Fruit fly (Drosophila melanogaster) whole organism, embryonic: ENCODE results near the gene CG6153.

Experiments used
- Atf-2 ChIP-seq: fragments of 200-800 bp; sonication (Bioruptor generic); optimal IDR thresholded peaks from 2 replicates; lab custom pipeline; 2016; ENCODE audit warnings: missing biosample characterization, missing genetic modification characterization
- BEAF-32 ChIP-seq: fragments of 200-800 bp; sonication (Bioruptor generic); optimal IDR thresholded peaks from 3 replicates; lab custom pipeline; 2017; ENCODE audit warnings: missing biosample characterization, missing genetic modification characterization, mild to moderate bottlenecking, moderate library complexity, missing genetic modification reagents
- Bgb ChIP-seq: fragments of 200-800 bp; sonication (Bioruptor generic); IDR thresholded peaks from 2 replicates; pipeline ENCODE4 v1.3.6; 2022; ENCODE audit warnings: missing biosample characterization, missing genetic modification characterization; ENCODE audit not compliant: partially characterized antibody
- CG10959 ChIP-seq: fragments of 200-800 bp; sonication (Bioruptor generic); IDR thresholded peaks from 2 replicates; pipeline ENCODE4 v1.3.6; 2022; ENCODE audit warnings: missing biosample characterization, missing genetic modification characterization
- CG12391 ChIP-seq: fragments of 200-800 bp; sonication (Bioruptor generic); optimal IDR thresholded peaks from 3 replicates; lab custom pipeline; 2018; ENCODE audit warnings: missing biosample characterization, mild to moderate bottlenecking, missing genetic modification characterization, moderate library complexity
- CG12659 ChIP-seq: fragments of 200-800 bp; sonication (Bioruptor generic); optimal IDR thresholded peaks from 3 replicates; lab custom pipeline; 2017; ENCODE audit warnings: mild to moderate bottlenecking, missing biosample characterization, missing genetic modification reagents, missing genetic modification characterization
- CG13287 ChIP-seq: fragments of 200-800 bp; sonication (Bioruptor generic); IDR thresholded peaks from 2 replicates; pipeline ENCODE4 v1.3.6; 2022; ENCODE audit warnings: missing biosample characterization, missing genetic modification characterization; ENCODE audit not compliant: partially characterized antibody
- CG14710 ChIP-seq: fragments of 200-800 bp; sonication (Bioruptor generic); optimal IDR thresholded peaks from 3 replicates; lab custom pipeline; 2019; ENCODE audit warnings: missing biosample characterization, mild to moderate bottlenecking, missing genetic modification characterization, moderate library complexity
- CG14860 ChIP-seq: fragments of 200-800 bp; sonication (Bioruptor generic); IDR thresholded peaks from 3 replicates; pipeline ENCODE4 v1.3.6; 2022; ENCODE audit warnings: missing biosample characterization, missing genetic modification characterization; ENCODE audit not compliant: partially characterized antibody
- CG15011 ChIP-seq: fragments of 200-800 bp; sonication (Bioruptor generic); optimal IDR thresholded peaks from 3 replicates; lab custom pipeline; 2018; ENCODE audit warnings: missing biosample characterization, mild to moderate bottlenecking, missing genetic modification characterization
- CG18764 ChIP-seq: fragments of 200-800 bp; sonication (Bioruptor generic); optimal IDR thresholded peaks from 3 replicates; lab custom pipeline; 2016; ENCODE audit warnings: missing biosample characterization, missing genetic modification characterization
- CG2129 ChIP-seq: fragments of 200-800 bp; sonication (Bioruptor generic); IDR thresholded peaks from 2 replicates; pipeline ENCODE4 v1.3.6; 2022; ENCODE audit warnings: missing biosample characterization, missing genetic modification characterization; ENCODE audit not compliant: partially characterized antibody
- CG30431 ChIP-seq: fragments of 200-800 bp; sonication (Bioruptor generic); optimal IDR thresholded peaks from 2 replicates; lab custom pipeline; 2017; ENCODE audit warnings: missing biosample characterization, missing genetic modification characterization
- CG31388 ChIP-seq: fragments of 200-800 bp; sonication (Bioruptor generic); optimal IDR thresholded peaks from 2 replicates; lab custom pipeline; 2016; ENCODE audit warnings: missing biosample characterization, missing genetic modification characterization
- CG33213 ChIP-seq: fragments of 200-800 bp; sonication (Bioruptor generic); optimal IDR thresholded peaks from 3 replicates; lab custom pipeline; 2016; ENCODE audit warnings: missing biosample characterization, missing genetic modification characterization
- CG34224 ChIP-seq: fragments of 200-800 bp; sonication (Bioruptor generic); IDR thresholded peaks from 3 replicates; pipeline ENCODE4 v1.3.6; 2022; ENCODE audit warnings: missing biosample characterization, missing genetic modification characterization; ENCODE audit not compliant: partially characterized antibody
- CG7839 ChIP-seq: fragments of 200-800 bp; sonication (Bioruptor generic); optimal IDR thresholded peaks from 3 replicates; lab custom pipeline; 2018; ENCODE audit warnings: missing biosample characterization, mild to moderate bottlenecking, missing genetic modification characterization, moderate library complexity
- CG7987 ChIP-seq: fragments of 200-800 bp; sonication (Bioruptor generic); optimal IDR thresholded peaks from 2 replicates; lab custom pipeline; 2018; ENCODE audit warnings: missing biosample characterization, mild to moderate bottlenecking, missing genetic modification characterization, moderate library complexity
- Chrac-16 ChIP-seq: fragments of 200-800 bp; sonication (Bioruptor generic); optimal IDR thresholded peaks from 3 replicates; lab custom pipeline; 2016; ENCODE audit warnings: missing biosample characterization, missing genetic modification characterization
- CrebB ChIP-seq: fragments of 200-800 bp; sonication (Bioruptor generic); optimal IDR thresholded peaks from 3 replicates; lab custom pipeline; 2018; ENCODE audit warnings: missing biosample characterization, mild to moderate bottlenecking, missing genetic modification characterization
- Dfd ChIP-seq, 2 experiments: fragments of >200 bp; optimal IDR thresholded peaks; 2 replicates each; lab custom pipeline; 2017; ENCODE audit warnings: missing biosample characterization in 2 of 2, missing genetic modification characterization in 2 of 2
- Dll ChIP-seq: fragments of 200-800 bp; sonication (Bioruptor generic); IDR thresholded peaks from 4 replicates; pipeline ENCODE4 v1.3.6; 2022; ENCODE audit warnings: missing biosample characterization, missing genetic modification characterization; ENCODE audit not compliant: partially characterized antibody
- E2f2 ChIP-seq: fragments of 200-800 bp; sonication (Bioruptor generic); IDR thresholded peaks from 2 replicates; pipeline ENCODE4 v1.3.6; 2022; ENCODE audit warnings: missing biosample characterization, missing genetic modification characterization
- Lhr ChIP-seq: fragments of 200-800 bp; sonication (Bioruptor generic); optimal IDR thresholded peaks from 3 replicates; lab custom pipeline; 2017; ENCODE audit warnings: mild to moderate bottlenecking, missing biosample characterization, missing genetic modification reagents, missing genetic modification characterization
- Med ChIP-seq: fragments of 200-800 bp; sonication (Bioruptor generic); peaks from one replicate; lab custom pipeline; 2016; ENCODE audit warnings: missing biosample characterization, missing genetic modification characterization, mild to moderate bottlenecking, inconsistent platforms, moderate library complexity
- Neu2 ChIP-seq: fragments of 200-800 bp; sonication (Bioruptor generic); optimal IDR thresholded peaks from 3 replicates; lab custom pipeline; 2016; ENCODE audit warnings: missing biosample characterization, missing genetic modification characterization, borderline replicate concordance
- Rfx ChIP-seq: fragments of 200-800 bp; sonication (Bioruptor generic); IDR thresholded peaks from 2 replicates; pipeline ENCODE4 v1.3.6; 2022; ENCODE audit warnings: missing biosample characterization, missing genetic modification characterization
- Sin3A ChIP-seq: fragments of >200 bp; optimal IDR thresholded peaks from 2 replicates; lab custom pipeline; 2018
- Xrp1 ChIP-seq: fragments of 200-800 bp; sonication (Bioruptor generic); IDR thresholded peaks from 2 replicates; pipeline ENCODE4 v1.3.6; 2022; ENCODE audit warnings: missing biosample characterization, missing genetic modification characterization
- amos ChIP-seq: fragments of 200-800 bp; sonication (Bioruptor generic); IDR thresholded peaks from 2 replicates; pipeline ENCODE4 v1.3.6; 2022; ENCODE audit warnings: missing biosample characterization, missing genetic modification characterization; ENCODE audit not compliant: partially characterized antibody
- bab2 ChIP-seq: fragments of 200-800 bp; sonication (Bioruptor generic); optimal IDR thresholded peaks from 2 replicates; lab custom pipeline; 2016; ENCODE audit warnings: missing biosample characterization, missing genetic modification characterization
- bcd ChIP-seq: fragments of 200-800 bp; sonication (Bioruptor generic); optimal IDR thresholded peaks from 2 replicates; lab custom pipeline; 2017; ENCODE audit warnings: missing biosample characterization, mild to moderate bottlenecking, missing genetic modification characterization
- caup ChIP-seq: fragments of 200-800 bp; sonication (Bioruptor generic); optimal IDR thresholded peaks from 3 replicates; lab custom pipeline; 2017; ENCODE audit warnings: missing biosample characterization, mild to moderate bottlenecking, missing genetic modification characterization, moderate library complexity; ENCODE audit not compliant: severe bottlenecking
- ci ChIP-seq: fragments of 200-800 bp; sonication (Bioruptor generic); IDR thresholded peaks from 3 replicates; pipeline ENCODE4 v1.3.6; 2022; ENCODE audit warnings: missing biosample characterization, missing genetic modification characterization
- ftz-f1 ChIP-seq: fragments of 200-800 bp; sonication (Bioruptor generic); optimal IDR thresholded peaks from 2 replicates; lab custom pipeline; 2016; ENCODE audit warnings: missing biosample characterization, missing genetic modification characterization
- gfzf ChIP-seq: fragments of 200-800 bp; sonication (Bioruptor generic); optimal IDR thresholded peaks from 2 replicates; lab custom pipeline; 2016; ENCODE audit warnings: missing biosample characterization, mild to moderate bottlenecking, missing genetic modification characterization, moderate library complexity
- insv ChIP-seq, 2 experiments: fragments of 200-800 bp; sonication (Bioruptor generic); optimal IDR thresholded peaks; 3 replicates each; lab custom pipeline; 2016 to 2018; ENCODE audit warnings: missing biosample characterization in 2 of 2, missing genetic modification characterization in 2 of 2
- luna ChIP-seq: fragments of 200-800 bp; sonication (Bioruptor generic); optimal IDR thresholded peaks from 2 replicates; lab custom pipeline; 2016; ENCODE audit warnings: missing biosample characterization, missing genetic modification characterization
- mld ChIP-seq: fragments of 200-800 bp; sonication (Bioruptor generic); IDR thresholded peaks from 3 replicates; pipeline ENCODE4 v1.3.6; 2022; ENCODE audit warnings: missing biosample characterization, missing genetic modification characterization; ENCODE audit not compliant: partially characterized antibody
- nmo ChIP-seq: fragments of 200-800 bp; sonication (Bioruptor generic); optimal IDR thresholded peaks from 2 replicates; lab custom pipeline; 2018; ENCODE audit warnings: missing biosample characterization, mild to moderate bottlenecking, missing genetic modification characterization, moderate library complexity
- salm ChIP-seq: fragments of 200-800 bp; sonication (Bioruptor generic); optimal IDR thresholded peaks from 2 replicates; lab custom pipeline; 2018; ENCODE audit warnings: missing biosample characterization, mild to moderate bottlenecking, missing genetic modification characterization
- scrt ChIP-seq: fragments of 200-800 bp; sonication (Bioruptor generic); optimal IDR thresholded peaks from 2 replicates; lab custom pipeline; 2018; ENCODE audit warnings: missing biosample characterization, mild to moderate bottlenecking, missing genetic modification characterization, moderate library complexity
- sens ChIP-seq: fragments of 200-800 bp; sonication (Bioruptor generic); peaks from one replicate; lab custom pipeline; 2016; ENCODE audit warnings: missing biosample characterization, missing genetic modification characterization
- sna ChIP-seq: fragments of 200-800 bp; sonication (Bioruptor generic); IDR thresholded peaks from 2 replicates; pipeline ENCODE4 v1.3.6; 2022; ENCODE audit warnings: missing biosample characterization, missing genetic modification characterization; ENCODE audit not compliant: partially characterized antibody
- stwl ChIP-seq: fragments of 200-800 bp; sonication (Bioruptor generic); optimal IDR thresholded peaks from 3 replicates; lab custom pipeline; 2018; ENCODE audit warnings: missing biosample characterization, mild to moderate bottlenecking, missing genetic modification characterization, moderate library complexity
- tna ChIP-seq: fragments of 200-800 bp; sonication (Bioruptor generic); IDR thresholded peaks from 2 replicates; pipeline ENCODE4 v1.3.6; 2022; ENCODE audit warnings: missing biosample characterization, missing genetic modification characterization; ENCODE audit not compliant: partially characterized antibody
- zen2 ChIP-seq: fragments of 200-800 bp; sonication (Bioruptor generic); IDR thresholded peaks from 3 replicates; pipeline ENCODE4 v1.3.6; 2022; ENCODE audit warnings: missing biosample characterization, missing genetic modification characterization; ENCODE audit not compliant: partially characterized antibody
- zfh1 ChIP-seq: fragments of 200-800 bp; sonication (Bioruptor generic); IDR thresholded peaks from 3 replicates; pipeline ENCODE4 v1.3.6; 2022; ENCODE audit warnings: missing biosample characterization, missing genetic modification characterization

The CG6153 gene

dm6 chr2L:12694823-12695420 lies 2.1 kb downstream of the CG6153 start, which contains the start of the genes IFT43 and PICK1 (continued):
- TF ChIP-seq Dfd (GFP tag; optimal IDR thresholded peaks at IDR 0.05; lab: Kevin White, UChicago): no peak
- TF ChIP-seq Atf-2 (GFP tag; lab: Kevin White, UChicago): no peak
- no peak for TF ChIP-seq luna (GFP tag; lab: Kevin White, UChicago)
- TF ChIP-seq zen2 (GFP tag; lab: Robert Waterston, UW): peak; percentile 78
- 0 out of 3 replicates have a peak, but pooled peaks have one; percentile 11 for TF ChIP-seq zfh1 (GFP tag; lab: Robert Waterston, UW)
- no peak for TF ChIP-seq CG7839
- TF ChIP-seq CG14860 (GFP tag; lab: Robert Waterston, UW): peak; percentile 72
- peak; percentile 80; the same call in 2 of the 3 replicates for TF ChIP-seq mld (GFP tag; lab: Robert Waterston, UW)
- TF ChIP-seq salm (tag; lab: Kevin White, UChicago): no peak
- TF ChIP-seq caup (GFP tag; lab: Kevin White, UChicago): no peak
- no peak for TF ChIP-seq bab2 (GFP tag; lab: Kevin White, UChicago)
- TF ChIP-seq Chrac-16 (GFP tag; lab: Kevin White, UChicago): no peak
- peak; percentile 84 for TF ChIP-seq CG13287 (GFP tag; lab: Robert Waterston, UW)
- peak; percentile 37 for TF ChIP-seq CG12659 (GFP tag; lab: Kevin White, UChicago)
- TF ChIP-seq CG18764: no peak
- peak; percentile 6 for TF ChIP-seq CG14710
- peak; percentile 63 for TF ChIP-seq Sin3A
- peak; percentile 78 for TF ChIP-seq tna (GFP tag; lab: Robert Waterston, UW)
- peak; percentile 89 for TF ChIP-seq Rfx (GFP tag; lab: Robert Waterston, UW)
- TF ChIP-seq CG12391 (tag; lab: Kevin White, UChicago): no peak
- TF ChIP-seq amos (GFP tag; lab: Robert Waterston, UW): peak; percentile 88
- no peak for TF ChIP-seq insv (GFP tag; optimal IDR thresholded peaks at IDR 0.05; lab: Kevin White, UChicago)
- TF ChIP-seq Bgb (GFP tag; lab: Robert Waterston, UW): peak; percentile 89
- TF ChIP-seq sna (GFP tag; lab: Robert Waterston, UW): peak; percentile 76
- TF ChIP-seq CG15011 (GFP tag; lab: Kevin White, UChicago): no peak
- peak; percentile 1 for TF ChIP-seq nmo
- TF ChIP-seq BEAF-32 (GFP tag; lab: Kevin White, UChicago): peak; percentile 82
- peak; percentile 46 for TF ChIP-seq sens
- no peak for TF ChIP-seq CG7987 (GFP tag; lab: Kevin White, UChicago)
- peak; percentile 32 for TF ChIP-seq Neu2 (GFP tag; lab: Kevin White, UChicago)
- peak; percentile 96 for TF ChIP-seq scrt
- peak; percentile 61 for TF ChIP-seq Med (GFP tag; lab: Kevin White, UChicago)
- no peak for TF ChIP-seq CG31388 (GFP tag; lab: Kevin White, UChicago)
- TF ChIP-seq Dll (GFP tag; lab: Robert Waterston, UW): peak; percentile 83
- TF ChIP-seq Lhr (GFP tag; lab: Kevin White, UChicago): peak; percentile 2
- TF ChIP-seq CG30431 (GFP tag; lab: Kevin White, UChicago): no peak
- TF ChIP-seq stwl (tag; lab: Kevin White, UChicago): peak; percentile 48
- TF ChIP-seq ftz-f1 (GFP tag; lab: Kevin White, UChicago): peak; percentile 55
- peak; percentile 7; the same call in 1 of the 2 replicates for TF ChIP-seq Xrp1 (GFP tag; lab: Robert Waterston, UW)
- TF ChIP-seq CG10959: no peak
- TF ChIP-seq CG33213: peak; percentile 6
- peak; percentile 79 for TF ChIP-seq CG34224 (GFP tag; lab: Robert Waterston, UW)
- peak; percentile 48 for TF ChIP-seq gfzf (GFP tag; lab: Kevin White, UChicago)
- no peak for TF ChIP-seq bcd (GFP tag; lab: Kevin White, UChicago)
- TF ChIP-seq ci: 0 out of 3 replicates have a peak, but pooled peaks have one; percentile 33
- peak; percentile 52 for TF ChIP-seq CG2129
- peak; percentile 47; the same call in 1 of the 2 replicates for TF ChIP-seq E2f2 (GFP tag; lab: Robert Waterston, UW)
- no peak for TF ChIP-seq CrebB (tag; lab: Kevin White, UChicago)
